Fruit fly (Drosophila melanogaster): ENCODE data around the gene Amt.
A peak's percentile ranks its signal among the peaks of the same experiment; 100 is the strongest.

The Amt gene

dm6 chr3R:15265406-15266040 lies 16.6 kb upstream of the Amt start, which contains the start of gene ATPsynO (continued):
- TF ChIP-seq h (optimal IDR thresholded peaks at IDR 0.05), result no peak
- peak; percentile 79 for TF ChIP-seq phol (tag; optimal IDR thresholded peaks at IDR 0.05)
- no peak for TF ChIP-seq CG6683 (GFP tag; optimal IDR thresholded peaks at IDR 0.05)
- TF ChIP-seq kah (GFP tag; optimal IDR thresholded peaks at IDR 0.05), result no peak
- no peak for TF ChIP-seq H15 (GFP tag; IDR thresholded peaks at IDR 0.05)
- no peak for TF ChIP-seq D (optimal IDR thresholded peaks at IDR 0.05)
- TF ChIP-seq D (GFP tag; optimal IDR thresholded peaks at IDR 0.05), result no peak
- TF ChIP-seq HmgD (GFP tag; optimal IDR thresholded peaks at IDR 0.05), result no peak
- TF ChIP-seq peb (GFP tag; IDR thresholded peaks at IDR 0.05), result no peak
- peak; percentile 98 for TF ChIP-seq sens (GFP tag)
- TF ChIP-seq wek (GFP tag; optimal IDR thresholded peaks at IDR 0.05), result no peak
- no peak for TF ChIP-seq CG10147 (GFP tag; optimal IDR thresholded peaks at IDR 0.05)
- no peak for TF ChIP-seq crol (GFP tag; IDR thresholded peaks at IDR 0.05)
- TF ChIP-seq CG2120 (GFP tag; optimal IDR thresholded peaks at IDR 0.05), result peak; percentile 58
- TF ChIP-seq prd (optimal IDR thresholded peaks at IDR 0.05), result no peak
- no peak for TF ChIP-seq prd (GFP tag; IDR thresholded peaks at IDR 0.05)
- no peak for TF ChIP-seq B-H1 (GFP tag; IDR thresholded peaks at IDR 0.05)
- TF ChIP-seq CG14014 (GFP tag; IDR thresholded peaks at IDR 0.05), result no peak
- TF ChIP-seq Xbp1 (GFP tag; optimal IDR thresholded peaks at IDR 0.05), result peak; percentile 35
- TF ChIP-seq CG6272 (GFP tag; IDR thresholded peaks at IDR 0.05), result no peak
- no peak for TF ChIP-seq chif (GFP tag; optimal IDR thresholded peaks at IDR 0.05)
- no peak for TF ChIP-seq CkIIα-i1 (GFP tag; IDR thresholded peaks at IDR 0.05)
- no peak for TF ChIP-seq Fer2 (tag; optimal IDR thresholded peaks at IDR 0.05)
- TF ChIP-seq CG6765 (GFP tag; optimal IDR thresholded peaks at IDR 0.05), result no peak
- TF ChIP-seq MTF-1 (GFP tag; optimal IDR thresholded peaks at IDR 0.05; ENCODE audit: borderline replicate concordance), result no peak
- TF ChIP-seq tna (GFP tag; IDR thresholded peaks at IDR 0.05; ENCODE audit: partially characterized antibody), result no peak
- no peak for TF ChIP-seq Meics (GFP tag; optimal IDR thresholded peaks at IDR 0.05)
- no peak for TF ChIP-seq Dip3 (GFP tag; optimal IDR thresholded peaks at IDR 0.05)
- TF ChIP-seq CG6175 (GFP tag; IDR thresholded peaks at IDR 0.05), result no peak
- no peak for TF ChIP-seq CG2875 (GFP tag; optimal IDR thresholded peaks at IDR 0.05)
- TF ChIP-seq ham (GFP tag; IDR thresholded peaks at IDR 0.05), result no peak
- peak in 1 of 2 experiments; percentile 13 for TF ChIP-seq tll (GFP tag; optimal IDR thresholded peaks at IDR 0.05)
- no peak for TF ChIP-seq CG15073 (GFP tag; optimal IDR thresholded peaks at IDR 0.05)
- TF ChIP-seq kay (GFP tag; optimal IDR thresholded peaks at IDR 0.05), result no peak
- TF ChIP-seq zen2 (GFP tag; IDR thresholded peaks at IDR 0.05; ENCODE audit: partially characterized antibody), result no peak
- peak; percentile 75 for TF ChIP-seq CG10267 (tag; optimal IDR thresholded peaks at IDR 0.05)
- TF ChIP-seq CG3407 (GFP tag; optimal IDR thresholded peaks at IDR 0.05), result no peak
- no peak for TF ChIP-seq Hr39 (optimal IDR thresholded peaks at IDR 0.05)
- no peak for TF ChIP-seq mld (GFP tag; IDR thresholded peaks at IDR 0.05; ENCODE audit: partially characterized antibody)
- no peak for TF ChIP-seq HHEX (GFP tag; optimal IDR thresholded peaks at IDR 0.05)
- TF ChIP-seq Fer3 (tag; optimal IDR thresholded peaks at IDR 0.05), result peak; percentile 23
- no peak for TF ChIP-seq Kr (GFP tag; optimal IDR thresholded peaks at IDR 0.05)
- no peak for TF ChIP-seq knrl (GFP tag; IDR thresholded peaks at IDR 0.05; ENCODE audit: partially characterized antibody)
- TF ChIP-seq HLH4C (GFP tag; IDR thresholded peaks at IDR 0.05; ENCODE audit: partially characterized antibody), result no peak
- TF ChIP-seq CG6791 (GFP tag; IDR thresholded peaks at IDR 0.05; ENCODE audit: partially characterized antibody), result no peak
- TF ChIP-seq Awh (GFP tag; IDR thresholded peaks at IDR 0.05), result no peak
- peak; percentile 18 for TF ChIP-seq CG8924 (tag; optimal IDR thresholded peaks at IDR 0.05)
- TF ChIP-seq cato (GFP tag; optimal IDR thresholded peaks at IDR 0.05; ENCODE audit: borderline replicate concordance), result no peak
- peak; percentile 80 for TF ChIP-seq stwl (tag; optimal IDR thresholded peaks at IDR 0.05)
- no peak for TF ChIP-seq NC2α (GFP tag; optimal IDR thresholded peaks at IDR 0.05)
- no peak for TF ChIP-seq CG18011 (GFP tag; optimal IDR thresholded peaks at IDR 0.05)

All from whole organism, embryonic.